Fruit fly (Drosophila melanogaster): ENCODE data around the gene CG44532.

Gene CG44532

dm6 chrX:9120828-9121754 lies 40.8 kb upstream of the CG44532 start (continued):
- TF ChIP-seq Dfd (GFP tag; optimal IDR thresholded peaks at IDR 0.05) (no peak), Vsx2 (GFP tag; optimal IDR thresholded peaks at IDR 0.05; ENCODE audit: partially characterized antibody) (no peak), N (GFP tag; optimal IDR thresholded peaks at IDR 0.05) (no peak), dmrt93B (GFP tag; optimal IDR thresholded peaks at IDR 0.05) (peak; percentile 7), HLH106 (tag; optimal IDR thresholded peaks at IDR 0.05) (peak; percentile 26), Jra (GFP tag; optimal IDR thresholded peaks at IDR 0.05) (no peak)

- no peak for TF ChIP-seq lola (GFP tag; optimal IDR thresholded peaks at IDR 0.05)
- no peak for TF ChIP-seq Dif (GFP tag; optimal IDR thresholded peaks at IDR 0.05; ENCODE audit: partially characterized antibody)
- no peak for TF ChIP-seq Sp1 (GFP tag; optimal IDR thresholded peaks at IDR 0.05)
- no peak for TF ChIP-seq h (GFP tag; optimal IDR thresholded peaks at IDR 0.05)
- TF ChIP-seq GATAd (GFP tag; optimal IDR thresholded peaks at IDR 0.05): no peak
- TF ChIP-seq usp (GFP tag; optimal IDR thresholded peaks at IDR 0.05): no peak
- TF ChIP-seq N (GFP tag; optimal IDR thresholded peaks at IDR 0.05): no peak
- no peak for TF ChIP-seq Hr83 (GFP tag; optimal IDR thresholded peaks at IDR 0.05; ENCODE audit: poor library complexity, severe bottlenecking)
- TF ChIP-seq Hr78 (GFP tag; optimal IDR thresholded peaks at IDR 0.05): no peak
- no peak for TF ChIP-seq tai (GFP tag; optimal IDR thresholded peaks at IDR 0.05)
- no peak for TF ChIP-seq rgr (GFP tag; optimal IDR thresholded peaks at IDR 0.05)
- no peak for TF ChIP-seq dsf (GFP tag; optimal IDR thresholded peaks at IDR 0.05; ENCODE audit: borderline replicate concordance)
- TF ChIP-seq Jra (GFP tag; optimal IDR thresholded peaks at IDR 0.05): no peak
- TF ChIP-seq Dfd (GFP tag; optimal IDR thresholded peaks at IDR 0.05): no peak
- TF ChIP-seq OdsH (GFP tag; optimal IDR thresholded peaks at IDR 0.05): no peak
- no peak for TF ChIP-seq CG9705 (GFP tag; optimal IDR thresholded peaks at IDR 0.05)
Measured at dm6 chrX:9122492-9122891, 39.4 kb upstream of the CG44532 start.

dm6 chrX:9127264-9128011 lies 34.5 kb upstream of the CG44532 start:
- no peak for TF ChIP-seq foxo (GFP tag; optimal IDR thresholded peaks at IDR 0.05)

- TF ChIP-seq br (GFP tag; optimal IDR thresholded peaks at IDR 0.05): no peak
- TF ChIP-seq Rel (GFP tag; optimal IDR thresholded peaks at IDR 0.05): no peak
- no peak for TF ChIP-seq Rel (tag; optimal IDR thresholded peaks at IDR 0.05)
- no peak for TF ChIP-seq pan (optimal IDR thresholded peaks at IDR 0.05)
- TF ChIP-seq CrebA (GFP tag; optimal IDR thresholded peaks at IDR 0.05; ENCODE audit: borderline replicate concordance): no peak
- no peak for TF ChIP-seq h (GFP tag; optimal IDR thresholded peaks at IDR 0.05)
- no peak for TF ChIP-seq ey (GFP tag; optimal IDR thresholded peaks at IDR 0.05)
Measured at dm6 chrX:9128012-9128280, 33.9 kb upstream of the CG44532 start.

- TF ChIP-seq sage (GFP tag; optimal IDR thresholded peaks at IDR 0.05) (no peak), CrebA (GFP tag; optimal IDR thresholded peaks at IDR 0.05; ENCODE audit: borderline replicate concordance) (no peak), Hr83 (GFP tag; optimal IDR thresholded peaks at IDR 0.05; ENCODE audit: poor library complexity, severe bottlenecking) (no peak), usp (GFP tag; optimal IDR thresholded peaks at IDR 0.05) (no peak), jim (GFP tag; optimal IDR thresholded peaks at IDR 0.05) (no peak), CG32264 (GFP tag; optimal IDR thresholded peaks at IDR 0.05) (no peak), pan (optimal IDR thresholded peaks at IDR 0.05) (no peak), sv (GFP tag; optimal IDR thresholded peaks at IDR 0.05) (no peak), br (GFP tag; optimal IDR thresholded peaks at IDR 0.05) (no peak), psq (GFP tag; optimal IDR thresholded peaks at IDR 0.05) (no peak), HLH106 (tag; optimal IDR thresholded peaks at IDR 0.05) (no peak), dl (GFP tag; optimal IDR thresholded peaks at IDR 0.05; ENCODE audit: insufficient read depth in 1 of 2, partially characterized antibody in 2 of 2) (no peak), dsf (GFP tag; optimal IDR thresholded peaks at IDR 0.05; ENCODE audit: borderline replicate concordance) (no peak), GATAd (GFP tag; optimal IDR thresholded peaks at IDR 0.05) (no peak), rgr (GFP tag; optimal IDR thresholded peaks at IDR 0.05) (no peak), Mio (GFP tag; optimal IDR thresholded peaks at IDR 0.05) (no peak), OdsH (GFP tag; optimal IDR thresholded peaks at IDR 0.05) (no peak), Vsx2 (GFP tag; optimal IDR thresholded peaks at IDR 0.05; ENCODE audit: partially characterized antibody) (no peak), Abd-B (GFP tag; optimal IDR thresholded peaks at IDR 0.05) (no peak)
Measured at dm6 chrX:9129436-9129835, 32.5 kb upstream of the CG44532 start.

Data from whole organism, wandering third instar larva.